Fruit fly (Drosophila melanogaster) whole organism, embryonic: ENCODE measurements around the gene CG9289.

Experiments used
- CG10543 ChIP-seq: fragments of 200-800 bp; sonication (Bioruptor generic); optimal IDR thresholded peaks from 3 replicates; lab custom pipeline; 2017; ENCODE audit warnings: missing biosample characterization, mild to moderate bottlenecking, missing genetic modification characterization, moderate library complexity
- CG10979 ChIP-seq: fragments of 200-800 bp; sonication (Bioruptor generic); optimal IDR thresholded peaks from 2 replicates; lab custom pipeline; 2018; ENCODE audit warnings: missing biosample characterization, mild to moderate bottlenecking, missing genetic modification characterization, moderate library complexity
- CG12071 ChIP-seq: fragments of 200-800 bp; sonication (Bioruptor generic); optimal IDR thresholded peaks from 3 replicates; lab custom pipeline; 2018; ENCODE audit warnings: missing biosample characterization, mild to moderate bottlenecking, missing genetic modification characterization
- CG12104 ChIP-seq: fragments of 200-800 bp; sonication (Bioruptor generic); optimal IDR thresholded peaks from 3 replicates; lab custom pipeline; 2016; ENCODE audit warnings: missing biosample characterization, missing genetic modification characterization
- CG15011 ChIP-seq: fragments of 200-800 bp; sonication (Bioruptor generic); optimal IDR thresholded peaks from 3 replicates; lab custom pipeline; 2018; ENCODE audit warnings: missing biosample characterization, mild to moderate bottlenecking, missing genetic modification characterization
- CG1602 ChIP-seq: fragments of 200-800 bp; sonication (Bioruptor generic); optimal IDR thresholded peaks from 3 replicates; lab custom pipeline; 2016; ENCODE audit warnings: missing biosample characterization, missing genetic modification characterization
- CG1647 ChIP-seq: fragments of 200-800 bp; sonication (Bioruptor generic); optimal IDR thresholded peaks from 3 replicates; lab custom pipeline; 2016; ENCODE audit warnings: missing biosample characterization, missing genetic modification characterization
- CG18262 ChIP-seq: fragments of 200-800 bp; optimal IDR thresholded peaks from 3 replicates; lab custom pipeline; 2019; ENCODE audit warnings: missing biosample characterization, mild to moderate bottlenecking, missing genetic modification characterization, moderate library complexity
- CG1832 ChIP-seq: fragments of 200-800 bp; sonication (Bioruptor generic); optimal IDR thresholded peaks from 2 replicates; lab custom pipeline; 2017; ENCODE audit warnings: missing biosample characterization, mild to moderate bottlenecking, missing genetic modification characterization, inconsistent platforms
- CG33557 ChIP-seq: fragments of 200-800 bp; sonication (Bioruptor generic); optimal IDR thresholded peaks from 2 replicates; lab custom pipeline; 2019; ENCODE audit warnings: missing biosample characterization, mild to moderate bottlenecking, missing genetic modification characterization, moderate library complexity
- CG42726 ChIP-seq: fragments of 200-800 bp; sonication (Bioruptor generic); IDR thresholded peaks from 2 replicates; pipeline ENCODE4 v1.3.6; 2022; ENCODE audit warnings: missing biosample characterization, missing genetic modification characterization; ENCODE audit not compliant: partially characterized antibody
- CG4707 ChIP-seq: fragments of 200-800 bp; sonication (Bioruptor generic); optimal IDR thresholded peaks from 2 replicates; lab custom pipeline; 2018; ENCODE audit warnings: missing biosample characterization, mild to moderate bottlenecking, missing genetic modification characterization, moderate library complexity
- CG5180 ChIP-seq: fragments of 200-800 bp; sonication (Bioruptor generic); optimal IDR thresholded peaks from 3 replicates; lab custom pipeline; 2017; ENCODE audit warnings: missing biosample characterization, missing genetic modification characterization, mild to moderate bottlenecking, moderate library complexity, missing genetic modification reagents
- CG6791 ChIP-seq: fragments of 200-800 bp; sonication (Bioruptor generic); IDR thresholded peaks from 3 replicates; pipeline ENCODE4 v1.3.6; 2022; ENCODE audit warnings: missing biosample characterization, missing genetic modification characterization; ENCODE audit not compliant: partially characterized antibody
- CG7786 ChIP-seq: fragments of 200-800 bp; sonication (Bioruptor generic); optimal IDR thresholded peaks from 2 replicates; lab custom pipeline; 2016; ENCODE audit warnings: missing biosample characterization, missing genetic modification characterization
- CTCF ChIP-seq: fragments of 200-800 bp; sonication (Bioruptor generic); optimal IDR thresholded peaks from 2 replicates; lab custom pipeline; 2017; ENCODE audit warnings: missing biosample characterization, mild to moderate bottlenecking, missing genetic modification characterization, moderate library complexity
- Dek ChIP-seq: fragments of 200-800 bp; sonication (Bioruptor generic); optimal IDR thresholded peaks from 3 replicates; lab custom pipeline; 2019; ENCODE audit warnings: missing biosample characterization, mild to moderate bottlenecking, missing genetic modification characterization, moderate library complexity
- Dll ChIP-seq: fragments of 200-800 bp; sonication (Bioruptor generic); IDR thresholded peaks from 4 replicates; pipeline ENCODE4 v1.3.6; 2022; ENCODE audit warnings: missing biosample characterization, missing genetic modification characterization; ENCODE audit not compliant: partially characterized antibody
- Ets65A ChIP-seq: fragments of 200-800 bp; sonication (Bioruptor generic); peaks from one replicate; lab custom pipeline; 2016; ENCODE audit warnings: missing biosample characterization, missing genetic modification characterization
- Fer2 ChIP-seq: fragments of 200-800 bp; sonication (Bioruptor generic); optimal IDR thresholded peaks from 2 replicates; lab custom pipeline; 2018; ENCODE audit warnings: missing biosample characterization, mild to moderate bottlenecking, missing genetic modification characterization, moderate library complexity
- Hmx ChIP-seq: fragments of 200-800 bp; sonication (Bioruptor generic); optimal IDR thresholded peaks from 2 replicates; lab custom pipeline; 2016; ENCODE audit warnings: missing biosample characterization, missing genetic modification characterization
- MESR4 ChIP-seq: fragments of 200-800 bp; sonication (Bioruptor generic); optimal IDR thresholded peaks from 2 replicates; lab custom pipeline; 2018; ENCODE audit warnings: missing biosample characterization, mild to moderate bottlenecking, missing genetic modification characterization, moderate library complexity
- Neu2 ChIP-seq: fragments of 200-800 bp; sonication (Bioruptor generic); optimal IDR thresholded peaks from 3 replicates; lab custom pipeline; 2016; ENCODE audit warnings: missing biosample characterization, missing genetic modification characterization, borderline replicate concordance
- NfI ChIP-seq: fragments of 200-800 bp; sonication (Bioruptor generic); optimal IDR thresholded peaks from 3 replicates; lab custom pipeline; 2018; ENCODE audit warnings: missing biosample characterization, mild to moderate bottlenecking, missing genetic modification characterization, moderate library complexity
- Oaz ChIP-seq: fragments of 200-800 bp; sonication (Bioruptor generic); IDR thresholded peaks from 2 replicates; pipeline ENCODE4 v1.3.6; 2022; ENCODE audit warnings: missing biosample characterization, missing genetic modification characterization
- Oli ChIP-seq: fragments of 200-800 bp; sonication (Bioruptor generic); optimal IDR thresholded peaks from 2 replicates; lab custom pipeline; 2018; ENCODE audit warnings: missing biosample characterization, mild to moderate bottlenecking, missing genetic modification characterization, moderate library complexity
- Taf1 ChIP-seq: fragments of 200-800 bp; sonication (Bioruptor generic); IDR thresholded peaks from 2 replicates; pipeline ENCODE4 v1.3.6; 2022; ENCODE audit warnings: missing biosample characterization, missing genetic modification characterization
- Xbp1 ChIP-seq: fragments of 200-800 bp; sonication (Bioruptor generic); optimal IDR thresholded peaks from 3 replicates; lab custom pipeline; 2016; ENCODE audit warnings: missing biosample characterization, mild to moderate bottlenecking, missing genetic modification characterization
- YL-1 ChIP-seq: fragments of 200-800 bp; sonication (Bioruptor generic); optimal IDR thresholded peaks from 3 replicates; lab custom pipeline; 2017; ENCODE audit warnings: missing biosample characterization, mild to moderate bottlenecking, missing genetic modification characterization
- ci ChIP-seq: fragments of 200-800 bp; sonication (Bioruptor generic); IDR thresholded peaks from 3 replicates; pipeline ENCODE4 v1.3.6; 2022; ENCODE audit warnings: missing biosample characterization, missing genetic modification characterization
- crp ChIP-seq, 2 experiments: fragments of 200-800 bp; sonication (Bioruptor generic); optimal IDR thresholded peaks; 2 replicates in 1 of 2; 3 replicates in 1 of 2; lab custom pipeline; 2017; ENCODE audit warnings: missing biosample characterization in 2 of 2, missing genetic modification characterization in 2 of 2, mild to moderate bottlenecking in 1 of 2, moderate library complexity in 1 of 2
- cwo ChIP-seq: fragments of 200-800 bp; sonication (Bioruptor generic); optimal IDR thresholded peaks from 3 replicates; lab custom pipeline; 2017; ENCODE audit warnings: missing biosample characterization, missing genetic modification characterization, mild to moderate bottlenecking, moderate library complexity, missing genetic modification reagents
- emc ChIP-seq: fragments of 200-800 bp; sonication (Bioruptor generic); optimal IDR thresholded peaks from 2 replicates; lab custom pipeline; 2016; ENCODE audit warnings: missing biosample characterization, missing genetic modification characterization
- fu2 ChIP-seq: fragments of 200-800 bp; sonication (Bioruptor generic); optimal IDR thresholded peaks from 2 replicates; lab custom pipeline; 2016; ENCODE audit warnings: missing biosample characterization, missing genetic modification characterization
- gcm2 ChIP-seq: fragments of 200-800 bp; sonication (Bioruptor generic); optimal IDR thresholded peaks from 2 replicates; lab custom pipeline; 2016; ENCODE audit warnings: missing biosample characterization, missing genetic modification characterization
- gem ChIP-seq: fragments of 200-800 bp; sonication (Bioruptor generic); optimal IDR thresholded peaks from 2 replicates; lab custom pipeline; 2019; ENCODE audit warnings: missing biosample characterization, mild to moderate bottlenecking, missing genetic modification characterization, moderate library complexity
- jigr1 ChIP-seq: fragments of 200-800 bp; sonication (Bioruptor generic); IDR thresholded peaks from 3 replicates; pipeline ENCODE4 v1.3.6; 2022; ENCODE audit warnings: missing biosample characterization, missing genetic modification characterization
- lmd ChIP-seq: fragments of 200-800 bp; sonication (Bioruptor generic); IDR thresholded peaks from 2 replicates; pipeline ENCODE4 v1.3.6; 2022; ENCODE audit warnings: missing biosample characterization, missing genetic modification characterization
- mld ChIP-seq: fragments of 200-800 bp; sonication (Bioruptor generic); IDR thresholded peaks from 3 replicates; pipeline ENCODE4 v1.3.6; 2022; ENCODE audit warnings: missing biosample characterization, missing genetic modification characterization; ENCODE audit not compliant: partially characterized antibody
- nmo ChIP-seq: fragments of 200-800 bp; sonication (Bioruptor generic); optimal IDR thresholded peaks from 2 replicates; lab custom pipeline; 2018; ENCODE audit warnings: missing biosample characterization, mild to moderate bottlenecking, missing genetic modification characterization, moderate library complexity
- pan ChIP-seq, 4 experiments: fragments of >200 bp in 3 of 4; fragments of 200-800 bp in 1 of 4; sonication (Bioruptor generic) in 1 of 4; optimal IDR thresholded peaks in 3 of 4; IDR thresholded peaks in 1 of 4; 2 replicates each; pipeline versions ENCODE4 v1.3.6 to Lab custom; 2017 to 2022; ENCODE audit warnings: missing biosample characterization in 2 of 4, missing genetic modification characterization in 2 of 4, mixed read lengths in 1 of 4
- pb ChIP-seq: fragments of 200-800 bp; sonication (Bioruptor generic); optimal IDR thresholded peaks from 3 replicates; lab custom pipeline; 2016; ENCODE audit warnings: missing biosample characterization, missing genetic modification characterization
- ranshi ChIP-seq: fragments of 200-800 bp; sonication (Bioruptor generic); IDR thresholded peaks from 2 replicates; pipeline ENCODE4 v1.3.6; 2022; ENCODE audit warnings: missing biosample characterization, missing genetic modification characterization
- ro ChIP-seq: fragments of 200-800 bp; sonication (Bioruptor generic); IDR thresholded peaks from 2 replicates; pipeline ENCODE4 v1.3.6; 2022; ENCODE audit warnings: missing biosample characterization, missing genetic modification characterization
- slp2 ChIP-seq: fragments of 200-800 bp; sonication (Bioruptor generic); optimal IDR thresholded peaks from 2 replicates; lab custom pipeline; 2016; ENCODE audit warnings: missing biosample characterization, missing genetic modification characterization
- toy ChIP-seq: fragments of 200-800 bp; sonication (Bioruptor generic); IDR thresholded peaks from 2 replicates; pipeline ENCODE4 v1.3.6; 2022; ENCODE audit warnings: missing biosample characterization, missing genetic modification characterization
- zen2 ChIP-seq: fragments of 200-800 bp; sonication (Bioruptor generic); IDR thresholded peaks from 3 replicates; pipeline ENCODE4 v1.3.6; 2022; ENCODE audit warnings: missing biosample characterization, missing genetic modification characterization; ENCODE audit not compliant: partially characterized antibody

Gene CG9289

dm6 chr2L:8717618-8718336 is 33.6 kb upstream of the CG9289 start (continued):
- TF ChIP-seq CG42726 (GFP tag; lab: Robert Waterston, UW) (no peak), CG7786 (GFP tag; lab: Kevin White, UChicago) (peak; percentile 54), YL-1 (GFP tag; lab: Kevin White, UChicago) (peak; percentile 85), NfI (GFP tag; lab: Kevin White, UChicago) (peak; percentile 89), Hmx (GFP tag; lab: Kevin White, UChicago) (peak; percentile 66), Oli (tag; lab: Kevin White, UChicago) (peak; percentile 94), toy (GFP tag; lab: Robert Waterston, UW) (peak; percentile 72; the same call in 1 of the 2 replicates), pb (GFP tag; lab: Kevin White, UChicago) (no peak), pan (optimal IDR thresholded peaks at IDR 0.05; lab: Kevin White, UChicago) (no peak), pan (GFP tag; optimal IDR thresholded peaks at IDR 0.05 in 1 of 2, IDR thresholded peaks at IDR 0.05 in 1 of 2) (peak in 1 of 2 experiments; percentile 59), CG10979 (peak; percentile 89), Fer2 (tag; lab: Kevin White, UChicago) (peak; percentile 57), jigr1 (GFP tag; lab: Robert Waterston, UW) (no peak), ro (GFP tag; lab: Robert Waterston, UW) (0 out of 2 replicates have a peak, but pooled peaks have one; percentile 49), Dek (tag; lab: Kevin White, UChicago) (peak; percentile 90), mld (GFP tag; lab: Robert Waterston, UW) (no peak), Neu2 (no peak), ranshi (GFP tag; lab: Robert Waterston, UW) (peak; percentile 70; the same call in 1 of the 2 replicates), fu2 (GFP tag; lab: Kevin White, UChicago) (peak; percentile 51), Taf1 (peak; percentile 46; the same call in 1 of the 2 replicates), emc (GFP tag; lab: Kevin White, UChicago) (peak; percentile 36), CG5180 (GFP tag; lab: Kevin White, UChicago) (peak; percentile 82), lmd (GFP tag; lab: Robert Waterston, UW) (peak; percentile 90), slp2 (GFP tag; lab: Kevin White, UChicago) (peak; percentile 48), CG12071 (GFP tag; lab: Kevin White, UChicago) (peak; percentile 68), Xbp1 (peak; percentile 86), CG10543 (GFP tag; lab: Kevin White, UChicago) (peak; percentile 89), CG15011 (GFP tag; lab: Kevin White, UChicago) (peak; percentile 89), CG33557 (GFP tag; lab: Kevin White, UChicago) (peak; percentile 82), gem (peak; percentile 97), CG18262 (tag; lab: Kevin White, UChicago) (peak; percentile 92), CG1832 (GFP tag; lab: Kevin White, UChicago) (no peak), Oaz (GFP tag; lab: Robert Waterston, UW) (peak; percentile 8; the same call in 1 of the 2 replicates), CG12104 (peak; percentile 86), Ets65A (GFP tag; lab: Kevin White, UChicago) (peak; percentile 93), nmo (peak; percentile 94), CG4707 (GFP tag; lab: Kevin White, UChicago) (peak; percentile 78), MESR4 (GFP tag; lab: Kevin White, UChicago) (peak; percentile 6), ci (GFP tag; lab: Robert Waterston, UW) (peak; percentile 87), CG6791 (GFP tag; lab: Robert Waterston, UW) (no peak), cwo (GFP tag; lab: Kevin White, UChicago) (peak; percentile 90), crp (GFP tag; optimal IDR thresholded peaks at IDR 0.05; lab: Kevin White, UChicago) (peak in 1 of 2 experiments; percentile 65), Dll (GFP tag; lab: Robert Waterston, UW) (peak; percentile 47; the same call in 1 of the 4 replicates), CG1602 (peak; percentile 82), gcm2 (peak; percentile 40), zen2 (GFP tag; lab: Robert Waterston, UW) (no peak), CTCF (GFP tag; lab: Kevin White, UChicago) (peak; percentile 64), CG1647 (GFP tag; lab: Kevin White, UChicago) (no peak)
